Fruit fly (Drosophila melanogaster) whole organism, embryonic: ENCODE measurements around the gene Ugt35E1.

ENCODE experiments used
- Ada2b ChIP-seq: fragments of 200-800 bp; sonication (Bioruptor generic); IDR thresholded peaks from 2 replicates; pipeline ENCODE4 v1.3.6; 2022; ENCODE audit warnings: missing biosample characterization, missing genetic modification characterization
- B-H2 ChIP-seq: fragments of 200-800 bp; sonication (Bioruptor generic); optimal IDR thresholded peaks from 2 replicates; lab custom pipeline; 2018; ENCODE audit warnings: missing biosample characterization, mild to moderate bottlenecking, missing genetic modification characterization
- Bteb2 ChIP-seq: fragments of 200-800 bp; sonication (Bioruptor generic); optimal IDR thresholded peaks from 2 replicates; lab custom pipeline; 2016; ENCODE audit warnings: missing biosample characterization, missing genetic modification characterization
- CG10366 ChIP-seq: fragments of 200-800 bp; sonication (Bioruptor generic); IDR thresholded peaks from 2 replicates; pipeline ENCODE4 v1.3.6; 2022; ENCODE audit warnings: missing biosample characterization, missing genetic modification characterization
- CG11093 ChIP-seq: fragments of 200-800 bp; sonication (Bioruptor generic); IDR thresholded peaks from 3 replicates; pipeline ENCODE4 v1.3.6; 2022; ENCODE audit warnings: missing biosample characterization, missing genetic modification characterization
- CG11696 ChIP-seq: fragments of 200-800 bp; sonication (Bioruptor generic); IDR thresholded peaks from 2 replicates; pipeline ENCODE4 v1.3.6; 2022; ENCODE audit warnings: missing biosample characterization, missing genetic modification characterization
- CG12219 ChIP-seq: fragments of 200-800 bp; sonication (Bioruptor generic); optimal IDR thresholded peaks from 3 replicates; lab custom pipeline; 2018; ENCODE audit warnings: missing biosample characterization, mild to moderate bottlenecking, missing genetic modification characterization
- CG13894 ChIP-seq: fragments of 200-800 bp; sonication (Bioruptor generic); optimal IDR thresholded peaks from 3 replicates; lab custom pipeline; 2018; ENCODE audit warnings: missing biosample characterization, mild to moderate bottlenecking, missing genetic modification characterization, moderate library complexity
- CG15011 ChIP-seq: fragments of 200-800 bp; sonication (Bioruptor generic); optimal IDR thresholded peaks from 3 replicates; lab custom pipeline; 2018; ENCODE audit warnings: missing biosample characterization, mild to moderate bottlenecking, missing genetic modification characterization
- CG1647 ChIP-seq: fragments of 200-800 bp; sonication (Bioruptor generic); optimal IDR thresholded peaks from 3 replicates; lab custom pipeline; 2016; ENCODE audit warnings: missing biosample characterization, missing genetic modification characterization
- CG16863 ChIP-seq: fragments of 200-800 bp; sonication (Bioruptor generic); optimal IDR thresholded peaks from 3 replicates; lab custom pipeline; 2016; ENCODE audit warnings: missing biosample characterization, missing genetic modification characterization
- CG17359 ChIP-seq: fragments of 200-800 bp; sonication (Bioruptor generic); optimal IDR thresholded peaks from 3 replicates; lab custom pipeline; 2018; ENCODE audit warnings: missing biosample characterization, mild to moderate bottlenecking, missing genetic modification characterization, moderate library complexity
- CG2120 ChIP-seq: fragments of 200-800 bp; sonication (Bioruptor generic); optimal IDR thresholded peaks from 3 replicates; lab custom pipeline; 2016; ENCODE audit warnings: missing biosample characterization, missing genetic modification characterization
- CG2712 ChIP-seq: fragments of 200-800 bp; optimal IDR thresholded peaks from 3 replicates; lab custom pipeline; 2019; ENCODE audit warnings: missing biosample characterization, mild to moderate bottlenecking, missing genetic modification characterization, moderate library complexity
- CG30403 ChIP-seq: fragments of 200-800 bp; sonication (Bioruptor generic); optimal IDR thresholded peaks from 3 replicates; lab custom pipeline; 2016; ENCODE audit warnings: missing biosample characterization, missing genetic modification characterization
- CG3065 ChIP-seq: fragments of 200-800 bp; sonication (Bioruptor generic); optimal IDR thresholded peaks from 2 replicates; lab custom pipeline; 2016; ENCODE audit warnings: missing biosample characterization, missing genetic modification characterization
- CG3407 ChIP-seq: fragments of 200-800 bp; sonication (Bioruptor generic); optimal IDR thresholded peaks from 2 replicates; lab custom pipeline; 2018; ENCODE audit warnings: missing biosample characterization, mild to moderate bottlenecking, missing genetic modification characterization
- CG34376 ChIP-seq: fragments of 200-800 bp; sonication (Bioruptor generic); optimal IDR thresholded peaks from 2 replicates; lab custom pipeline; 2018; ENCODE audit warnings: missing biosample characterization, mild to moderate bottlenecking, missing genetic modification characterization
- CG7839 ChIP-seq: fragments of 200-800 bp; sonication (Bioruptor generic); optimal IDR thresholded peaks from 3 replicates; lab custom pipeline; 2018; ENCODE audit warnings: missing biosample characterization, mild to moderate bottlenecking, missing genetic modification characterization, moderate library complexity
- CG8478 ChIP-seq: fragments of >200 bp; optimal IDR thresholded peaks from 2 replicates; lab custom pipeline; 2018
- CTCF ChIP-seq: fragments of 200-800 bp; sonication (Bioruptor generic); optimal IDR thresholded peaks from 2 replicates; lab custom pipeline; 2017; ENCODE audit warnings: missing biosample characterization, mild to moderate bottlenecking, missing genetic modification characterization, moderate library complexity
- D19B ChIP-seq: fragments of 200-800 bp; sonication (Bioruptor generic); optimal IDR thresholded peaks from 2 replicates; lab custom pipeline; 2017; ENCODE audit warnings: missing biosample characterization, mild to moderate bottlenecking, missing genetic modification characterization
- Dek ChIP-seq: fragments of 200-800 bp; sonication (Bioruptor generic); optimal IDR thresholded peaks from 3 replicates; lab custom pipeline; 2019; ENCODE audit warnings: missing biosample characterization, mild to moderate bottlenecking, missing genetic modification characterization, moderate library complexity
- ERR ChIP-seq: fragments of 200-800 bp; sonication (Bioruptor generic); optimal IDR thresholded peaks from 2 replicates; lab custom pipeline; 2016; ENCODE audit warnings: missing biosample characterization, missing genetic modification characterization
- Hr51 ChIP-seq, 2 experiments: fragments of 200-800 bp; sonication (Bioruptor generic); optimal IDR thresholded peaks; 2 replicates in 1 of 2; 3 replicates in 1 of 2; lab custom pipeline; 2016 to 2018; ENCODE audit warnings: missing biosample characterization in 2 of 2, missing genetic modification characterization in 2 of 2, mild to moderate bottlenecking in 1 of 2, moderate library complexity in 1 of 2
- MESR4 ChIP-seq: fragments of 200-800 bp; sonication (Bioruptor generic); optimal IDR thresholded peaks from 2 replicates; lab custom pipeline; 2018; ENCODE audit warnings: missing biosample characterization, mild to moderate bottlenecking, missing genetic modification characterization, moderate library complexity
- Nf-YC ChIP-seq: fragments of 200-800 bp; optimal IDR thresholded peaks from 3 replicates; lab custom pipeline; 2019; ENCODE audit warnings: missing biosample characterization, mild to moderate bottlenecking, missing genetic modification characterization, moderate library complexity
- Ptx1 ChIP-seq: fragments of 200-800 bp; sonication (Bioruptor generic); IDR thresholded peaks from 2 replicates; pipeline ENCODE4 v1.3.6; 2022; ENCODE audit warnings: missing biosample characterization, missing genetic modification characterization
- Six4 ChIP-seq: fragments of 200-800 bp; sonication (Bioruptor generic); optimal IDR thresholded peaks from 2 replicates; lab custom pipeline; 2016; ENCODE audit warnings: missing biosample characterization, missing genetic modification characterization
- Stat92E ChIP-seq, 3 experiments: fragments of >200 bp in 2 of 3; fragments of 200-800 bp in 1 of 3; sonication (Bioruptor generic) in 1 of 3; optimal IDR thresholded peaks; 2 replicates each; lab custom pipeline; 2017 to 2019; ENCODE audit warnings: missing biosample characterization in 3 of 3, missing genetic modification characterization in 3 of 3, mild to moderate bottlenecking in 1 of 3, moderate library complexity in 1 of 3
- Trl ChIP-seq, 3 experiments: fragments of >200 bp in 2 of 3; fragments of 200-800 bp in 1 of 3; sonication (Bioruptor generic) in 1 of 3; optimal IDR thresholded peaks; 2 replicates in 1 of 3; 3 replicates in 2 of 3; lab custom pipeline; 2016 to 2017; ENCODE audit warnings: missing biosample characterization in 1 of 3, missing genetic modification characterization in 1 of 3
- ac ChIP-seq: fragments of 200-800 bp; sonication (Bioruptor generic); optimal IDR thresholded peaks from 3 replicates; lab custom pipeline; 2017; ENCODE audit warnings: missing biosample characterization, mild to moderate bottlenecking, missing genetic modification characterization
- cg ChIP-seq: fragments of 200-800 bp; sonication (Bioruptor generic); optimal IDR thresholded peaks from 3 replicates; lab custom pipeline; 2019; ENCODE audit warnings: missing biosample characterization, mild to moderate bottlenecking, missing genetic modification characterization, moderate library complexity
- crc ChIP-seq: fragments of 200-800 bp; sonication (Bioruptor generic); optimal IDR thresholded peaks from 2 replicates; lab custom pipeline; 2016; ENCODE audit warnings: missing biosample characterization, missing genetic modification characterization
- cwo ChIP-seq: fragments of 200-800 bp; sonication (Bioruptor generic); optimal IDR thresholded peaks from 3 replicates; lab custom pipeline; 2017; ENCODE audit warnings: missing biosample characterization, missing genetic modification characterization, mild to moderate bottlenecking, moderate library complexity, missing genetic modification reagents
- dmrt11E ChIP-seq: fragments of 200-800 bp; sonication (Bioruptor generic); optimal IDR thresholded peaks from 3 replicates; lab custom pipeline; 2018; ENCODE audit warnings: missing biosample characterization, mild to moderate bottlenecking, missing genetic modification characterization, moderate library complexity
- fd3F ChIP-seq: fragments of 200-800 bp; sonication (Bioruptor generic); optimal IDR thresholded peaks from 2 replicates; lab custom pipeline; 2018; ENCODE audit warnings: missing biosample characterization, mild to moderate bottlenecking, missing genetic modification characterization, moderate library complexity
- hb ChIP-seq: fragments of 200-800 bp; sonication (Bioruptor generic); IDR thresholded peaks from 3 replicates; pipeline ENCODE4 v1.3.6; 2022; ENCODE audit warnings: missing biosample characterization, missing genetic modification characterization; ENCODE audit not compliant: partially characterized antibody
- hth ChIP-seq: fragments of >200 bp; optimal IDR thresholded peaks from 2 replicates; lab custom pipeline; 2017; ENCODE audit warnings: inconsistent platforms
- onecut ChIP-seq: fragments of 200-800 bp; sonication (Bioruptor generic); IDR thresholded peaks from 2 replicates; pipeline ENCODE4 v1.3.6; 2022; ENCODE audit warnings: missing biosample characterization, missing genetic modification characterization
- pan ChIP-seq, 4 experiments: fragments of >200 bp in 3 of 4; fragments of 200-800 bp in 1 of 4; sonication (Bioruptor generic) in 1 of 4; optimal IDR thresholded peaks in 3 of 4; IDR thresholded peaks in 1 of 4; 2 replicates each; pipeline versions ENCODE4 v1.3.6 to Lab custom; 2017 to 2022; ENCODE audit warnings: missing biosample characterization in 2 of 4, missing genetic modification characterization in 2 of 4, mixed read lengths in 1 of 4
- peb ChIP-seq: fragments of 200-800 bp; sonication (Bioruptor generic); IDR thresholded peaks from 2 replicates; pipeline ENCODE4 v1.3.6; 2022; ENCODE audit warnings: missing biosample characterization, missing genetic modification characterization
- pros ChIP-seq: fragments of 200-800 bp; sonication (Bioruptor generic); optimal IDR thresholded peaks from 3 replicates; lab custom pipeline; 2019; ENCODE audit warnings: missing biosample characterization, mild to moderate bottlenecking, missing genetic modification characterization, moderate library complexity
- sna ChIP-seq: fragments of 200-800 bp; sonication (Bioruptor generic); IDR thresholded peaks from 2 replicates; pipeline ENCODE4 v1.3.6; 2022; ENCODE audit warnings: missing biosample characterization, missing genetic modification characterization; ENCODE audit not compliant: partially characterized antibody
- ssp ChIP-seq: fragments of 200-800 bp; sonication (Bioruptor generic); IDR thresholded peaks from 2 replicates; pipeline ENCODE4 v1.3.6; 2022; ENCODE audit warnings: missing biosample characterization, missing genetic modification characterization
- sug ChIP-seq: fragments of 200-800 bp; optimal IDR thresholded peaks from 2 replicates; lab custom pipeline; 2019; ENCODE audit warnings: missing biosample characterization, mild to moderate bottlenecking, missing genetic modification characterization, moderate library complexity
- tin ChIP-seq: fragments of 200-800 bp; sonication (Bioruptor generic); optimal IDR thresholded peaks from 3 replicates; lab custom pipeline; 2016; ENCODE audit warnings: missing biosample characterization, missing genetic modification characterization
- toy ChIP-seq: fragments of 200-800 bp; sonication (Bioruptor generic); IDR thresholded peaks from 2 replicates; pipeline ENCODE4 v1.3.6; 2022; ENCODE audit warnings: missing biosample characterization, missing genetic modification characterization
- ttk ChIP-seq: fragments of 200-800 bp; sonication (Bioruptor generic); IDR thresholded peaks from 2 replicates; pipeline ENCODE4 v2.1.2; 2022; ENCODE audit warnings: missing biosample characterization, missing genetic modification characterization
- vnd ChIP-seq: fragments of 200-800 bp; sonication (Bioruptor generic); IDR thresholded peaks from 3 replicates; pipeline ENCODE4 v1.3.6; 2022; ENCODE audit warnings: missing biosample characterization, missing genetic modification characterization; ENCODE audit not compliant: partially characterized antibody
- zf30C ChIP-seq: fragments of 200-800 bp; sonication (Bioruptor generic); optimal IDR thresholded peaks from 3 replicates; lab custom pipeline; 2018; ENCODE audit warnings: missing biosample characterization, mild to moderate bottlenecking, missing genetic modification characterization

Gene Ugt35E1

dm6 chr3R:11198062-11198472 is 32.2 kb upstream of the Ugt35E1 start (continued):
- TF ChIP-seq zf30C (GFP tag; lab: Kevin White, UChicago) (no peak), CG17359 (no peak), MESR4 (no peak), Hr51 (GFP tag; optimal IDR thresholded peaks at IDR 0.05; lab: Kevin White, UChicago) (no peak), Ptx1 (no peak), cg (GFP tag; lab: Kevin White, UChicago) (peak; percentile 25), Ada2b (no peak), CG8478 (lab: Kevin White, UChicago) (no peak), CG3407 (GFP tag; lab: Kevin White, UChicago) (no peak), CG3065 (no peak), CG11093 (GFP tag; lab: Robert Waterston, UW) (no peak), sug (tag; lab: Kevin White, UChicago) (peak; percentile 52), dmrt11E (tag; lab: Kevin White, UChicago) (no peak), tin (no peak), CG1647 (no peak), Nf-YC (no peak), CG30403 (GFP tag; lab: Kevin White, UChicago) (no peak), Stat92E (GFP tag; optimal IDR thresholded peaks at IDR 0.05; lab: Kevin White, UChicago) (no peak), CG10366 (GFP tag; lab: Robert Waterston, UW) (no peak), vnd (GFP tag; lab: Robert Waterston, UW) (no peak), hth (no peak), D19B (GFP tag; lab: Kevin White, UChicago) (no peak), CG13894 (tag; lab: Kevin White, UChicago) (peak; percentile 43), ERR (no peak), CG2712 (tag; lab: Kevin White, UChicago) (no peak), Six4 (GFP tag; lab: Kevin White, UChicago) (no peak), Trl (optimal IDR thresholded peaks at IDR 0.05; lab: Kevin White, UChicago) (peak; percentile 48 to 70), Trl (GFP tag; optimal IDR thresholded peaks at IDR 0.05; lab: Kevin White, UChicago) (no peak), CG11696 (no peak), pan (optimal IDR thresholded peaks at IDR 0.05; lab: Kevin White, UChicago) (no peak), pan (GFP tag; optimal IDR thresholded peaks at IDR 0.05 in 1 of 2, IDR thresholded peaks at IDR 0.05 in 1 of 2) (peak in 1 of 2 experiments; percentile 39), ac (no peak), pros (GFP tag; lab: Kevin White, UChicago) (no peak), Dek (tag; lab: Kevin White, UChicago) (no peak), peb (no peak), ttk (GFP tag; lab: Robert Waterston, UW) (peak; percentile 52), CG2120 (GFP tag; lab: Kevin White, UChicago) (peak; percentile 3), B-H2 (no peak), fd3F (GFP tag; lab: Kevin White, UChicago) (no peak), sna (no peak), crc (no peak), CG12219 (GFP tag; lab: Kevin White, UChicago) (no peak), Bteb2 (GFP tag; lab: Kevin White, UChicago) (no peak), CG34376 (GFP tag; lab: Kevin White, UChicago) (peak; percentile 36), hb (no peak), toy (GFP tag; lab: Robert Waterston, UW) (no peak), CG15011 (no peak), onecut (GFP tag; lab: Robert Waterston, UW) (no peak), cwo (GFP tag; lab: Kevin White, UChicago) (peak; percentile 79), CG7839 (peak; percentile 34), CG16863 (GFP tag; lab: Kevin White, UChicago) (no peak), ssp (GFP tag; lab: Robert Waterston, UW) (no peak), CTCF (GFP tag; lab: Kevin White, UChicago) (no peak)
